Fruit fly (Drosophila melanogaster) S2 (cell line): ENCODE data around the gene Sugb.

Experiments used
- CG8478 ChIP-seq: fragments of >200 bp; optimal IDR thresholded peaks from 2 replicates; lab custom pipeline; 2018
- CTCF ChIP-seq, 2 experiments: fragments of >200 bp; optimal IDR thresholded peaks; 2 replicates each; lab custom pipeline; 2018

dm6 chr3L:11636829-11637228 lies 47.0 kb upstream of the Sugb start:
- TF ChIP-seq CG8478 (no peak), CTCF (optimal IDR thresholded peaks at IDR 0.05; lab: Kevin White, UChicago) (no peak)
